Fruit fly (Drosophila melanogaster) whole organism, embryonic: ENCODE results near the gene Myo31DF.

ENCODE experiments used
- Abd-B ChIP-seq: fragments of 200-800 bp; sonication (Bioruptor generic); optimal IDR thresholded peaks from 2 replicates; lab custom pipeline; 2018; ENCODE audit warnings: missing biosample characterization, mild to moderate bottlenecking, missing genetic modification characterization, moderate library complexity
- Awh ChIP-seq: fragments of 200-800 bp; sonication (Bioruptor generic); IDR thresholded peaks from 2 replicates; pipeline ENCODE4, ENCODE4 v1.3.6; 2022; ENCODE audit warnings: missing biosample characterization, missing genetic modification characterization
- Bdp1 ChIP-seq: fragments of 200-800 bp; sonication (Bioruptor generic); optimal IDR thresholded peaks from 3 replicates; lab custom pipeline; 2016; ENCODE audit warnings: missing biosample characterization, missing genetic modification characterization
- CG10274 ChIP-seq: fragments of 200-800 bp; sonication (Bioruptor generic); optimal IDR thresholded peaks from 3 replicates; lab custom pipeline; 2017; ENCODE audit warnings: missing biosample characterization, mild to moderate bottlenecking, missing genetic modification characterization
- CG11695 ChIP-seq: fragments of 200-800 bp; sonication (Bioruptor generic); IDR thresholded peaks from 3 replicates; pipeline ENCODE4 v1.3.6; 2022; ENCODE audit warnings: missing biosample characterization, missing genetic modification characterization
- CG13296 ChIP-seq: fragments of 200-800 bp; sonication (Bioruptor generic); optimal IDR thresholded peaks from 3 replicates; lab custom pipeline; 2018; ENCODE audit warnings: missing biosample characterization, mild to moderate bottlenecking, missing genetic modification characterization
- CG13775 ChIP-seq: fragments of 200-800 bp; sonication (Bioruptor generic); optimal IDR thresholded peaks from 3 replicates; lab custom pipeline; 2017; ENCODE audit warnings: missing biosample characterization, mild to moderate bottlenecking, missing genetic modification characterization
- CG1529 ChIP-seq: fragments of 200-800 bp; sonication (Bioruptor generic); optimal IDR thresholded peaks from 3 replicates; lab custom pipeline; 2018; ENCODE audit warnings: missing biosample characterization, missing genetic modification characterization
- CG16813 ChIP-seq: fragments of 200-800 bp; sonication (Bioruptor generic); IDR thresholded peaks from 3 replicates; pipeline ENCODE4 v1.3.6; 2022; ENCODE audit warnings: missing biosample characterization, missing genetic modification characterization; ENCODE audit not compliant: partially characterized antibody
- CG17612 ChIP-seq: fragments of 200-800 bp; sonication (Bioruptor generic); IDR thresholded peaks from 2 replicates; pipeline ENCODE4 v1.3.6; 2022; ENCODE audit warnings: missing biosample characterization, missing genetic modification characterization
- CG2889 ChIP-seq: fragments of 200-800 bp; sonication (Bioruptor generic); IDR thresholded peaks from 3 replicates; pipeline ENCODE4 v1.3.6; 2022; ENCODE audit warnings: missing biosample characterization, missing genetic modification characterization
- CG31365 ChIP-seq: fragments of 200-800 bp; sonication (Bioruptor generic); optimal IDR thresholded peaks from 2 replicates; lab custom pipeline; 2018; ENCODE audit warnings: missing biosample characterization, mild to moderate bottlenecking, missing genetic modification characterization
- CG34422 ChIP-seq: fragments of 200-800 bp; sonication (Bioruptor generic); IDR thresholded peaks from 3 replicates; pipeline ENCODE4 v1.3.6; 2022; ENCODE audit warnings: missing biosample characterization, missing genetic modification characterization
- CG4707 ChIP-seq: fragments of 200-800 bp; sonication (Bioruptor generic); optimal IDR thresholded peaks from 2 replicates; lab custom pipeline; 2018; ENCODE audit warnings: missing biosample characterization, mild to moderate bottlenecking, missing genetic modification characterization, moderate library complexity
- CG6854 ChIP-seq: fragments of 200-800 bp; sonication (Bioruptor generic); optimal IDR thresholded peaks from 3 replicates; lab custom pipeline; 2017; ENCODE audit warnings: missing biosample characterization, mild to moderate bottlenecking, missing genetic modification characterization
- CG7963 ChIP-seq: fragments of 200-800 bp; sonication (Bioruptor generic); IDR thresholded peaks from 3 replicates; pipeline ENCODE4 v1.3.6; 2022; ENCODE audit warnings: missing biosample characterization, missing genetic modification characterization; ENCODE audit not compliant: partially characterized antibody
- CG8359 ChIP-seq: fragments of 200-800 bp; sonication (Bioruptor generic); optimal IDR thresholded peaks from 2 replicates; lab custom pipeline; 2017; ENCODE audit warnings: missing biosample characterization, mild to moderate bottlenecking, missing genetic modification characterization, borderline replicate concordance
- CG9727 ChIP-seq: fragments of 200-800 bp; sonication (Bioruptor generic); optimal IDR thresholded peaks from 3 replicates; lab custom pipeline; 2017; ENCODE audit warnings: missing biosample characterization, mild to moderate bottlenecking, missing genetic modification characterization
- Doc3 ChIP-seq: fragments of 200-800 bp; sonication (Bioruptor generic); IDR thresholded peaks from 3 replicates; pipeline ENCODE4 v1.3.6; 2022; ENCODE audit warnings: missing biosample characterization, missing genetic modification characterization; ENCODE audit not compliant: partially characterized antibody
- Drgx ChIP-seq: fragments of 200-800 bp; sonication (Bioruptor generic); IDR thresholded peaks from 2 replicates; pipeline ENCODE4 v1.3.6; 2022; ENCODE audit warnings: missing biosample characterization, missing genetic modification characterization
- Eip74EF ChIP-seq, 2 experiments: fragments of 200-800 bp in 1 of 2; fragments of >200 bp in 1 of 2; sonication (Bioruptor generic) in 1 of 2; optimal IDR thresholded peaks; 2 replicates each; lab custom pipeline; 2017 to 2019; ENCODE audit warnings: missing biosample characterization in 2 of 2, missing genetic modification characterization in 2 of 2, mild to moderate bottlenecking in 1 of 2, moderate library complexity in 1 of 2
- Ets97D ChIP-seq: fragments of 200-800 bp; sonication (Bioruptor generic); optimal IDR thresholded peaks from 3 replicates; lab custom pipeline; 2016; ENCODE audit warnings: missing biosample characterization, missing genetic modification characterization
- Fer1 ChIP-seq: fragments of 200-800 bp; sonication (Bioruptor generic); optimal IDR thresholded peaks from 2 replicates; lab custom pipeline; 2017; ENCODE audit warnings: missing biosample characterization, mild to moderate bottlenecking, missing genetic modification characterization
- GATAe ChIP-seq: fragments of 200-800 bp; sonication (Bioruptor generic); conservative IDR thresholded peaks from 2 replicates; pipeline ENCODE4 v1.3.6; 2022; ENCODE audit warnings: missing biosample characterization, missing genetic modification characterization
- Hr39 ChIP-seq: fragments of >200 bp; optimal IDR thresholded peaks from 2 replicates; lab custom pipeline; 2017
- Jarid2 ChIP-seq: fragments of 200-800 bp; sonication (Bioruptor generic); optimal IDR thresholded peaks from 3 replicates; lab custom pipeline; 2017; ENCODE audit warnings: mild to moderate bottlenecking, missing biosample characterization, missing genetic modification reagents, missing genetic modification characterization
- Kr ChIP-seq: fragments of 200-800 bp; sonication (Bioruptor generic); optimal IDR thresholded peaks from 2 replicates; lab custom pipeline; 2017; ENCODE audit warnings: missing biosample characterization, mild to moderate bottlenecking, missing genetic modification characterization
- Lpt ChIP-seq: fragments of >200 bp; optimal IDR thresholded peaks from 2 replicates; lab custom pipeline; 2018; ENCODE audit warnings: missing biosample characterization, missing genetic modification characterization
- Meics ChIP-seq: fragments of 200-800 bp; sonication (Bioruptor generic); optimal IDR thresholded peaks from 2 replicates; lab custom pipeline; 2017; ENCODE audit warnings: missing biosample characterization, mild to moderate bottlenecking, missing genetic modification characterization
- NFAT ChIP-seq: fragments of 200-800 bp; sonication (Bioruptor generic); IDR thresholded peaks from 2 replicates; pipeline ENCODE4 v1.3.6; 2022; ENCODE audit warnings: missing biosample characterization, missing genetic modification characterization
- Nf-YB ChIP-seq: fragments of 200-800 bp; sonication (Bioruptor generic); optimal IDR thresholded peaks from 3 replicates; lab custom pipeline; 2019; ENCODE audit warnings: missing biosample characterization, mild to moderate bottlenecking, missing genetic modification characterization, moderate library complexity
- al ChIP-seq: fragments of 200-800 bp; sonication (Bioruptor generic); IDR thresholded peaks from 2 replicates; pipeline ENCODE4 v1.3.6; 2022; ENCODE audit warnings: missing biosample characterization, missing genetic modification characterization
- bowl ChIP-seq: fragments of 200-800 bp; sonication (Bioruptor generic); IDR thresholded peaks from 2 replicates; pipeline ENCODE4 v1.3.6; 2022; ENCODE audit warnings: missing biosample characterization, missing genetic modification characterization
- cad ChIP-seq: fragments of >200 bp; optimal IDR thresholded peaks from 2 replicates; lab custom pipeline; 2017; ENCODE audit warnings: missing biosample characterization, missing genetic modification characterization
- ci ChIP-seq: fragments of 200-800 bp; sonication (Bioruptor generic); IDR thresholded peaks from 3 replicates; pipeline ENCODE4 v1.3.6; 2022; ENCODE audit warnings: missing biosample characterization, missing genetic modification characterization
- da ChIP-seq: fragments of 200-800 bp; sonication (Bioruptor generic); optimal IDR thresholded peaks from 2 replicates; lab custom pipeline; 2016; ENCODE audit warnings: missing biosample characterization, missing genetic modification characterization
- eve ChIP-seq, 2 experiments: fragments of >200 bp; optimal IDR thresholded peaks; 2 replicates each; lab custom pipeline; 2017; ENCODE audit warnings: missing biosample characterization in 2 of 2, missing genetic modification characterization in 2 of 2
- fd102C ChIP-seq: fragments of 200-800 bp; sonication (Bioruptor generic); optimal IDR thresholded peaks from 2 replicates; lab custom pipeline; 2018; ENCODE audit warnings: missing biosample characterization, mild to moderate bottlenecking, missing genetic modification characterization, moderate library complexity
- fru ChIP-seq: fragments of >200 bp; optimal IDR thresholded peaks from 2 replicates; lab custom pipeline; 2017
- gce ChIP-seq: fragments of 200-800 bp; sonication (Bioruptor generic); IDR thresholded peaks from 3 replicates; pipeline ENCODE4 v1.3.6; 2022; ENCODE audit warnings: missing biosample characterization, missing genetic modification characterization
- onecut ChIP-seq: fragments of 200-800 bp; sonication (Bioruptor generic); IDR thresholded peaks from 2 replicates; pipeline ENCODE4 v1.3.6; 2022; ENCODE audit warnings: missing biosample characterization, missing genetic modification characterization
- otp ChIP-seq: fragments of 200-800 bp; sonication (Bioruptor generic); IDR thresholded peaks from 3 replicates; pipeline ENCODE4, ENCODE4 v1.3.6; 2022; ENCODE audit warnings: missing biosample characterization, missing genetic modification characterization
- p53 ChIP-seq: fragments of 200-800 bp; sonication (Bioruptor generic); optimal IDR thresholded peaks from 2 replicates; lab custom pipeline; 2016; ENCODE audit warnings: missing biosample characterization, missing genetic modification characterization
- pan ChIP-seq, 4 experiments: fragments of >200 bp in 3 of 4; fragments of 200-800 bp in 1 of 4; sonication (Bioruptor generic) in 1 of 4; optimal IDR thresholded peaks in 3 of 4; IDR thresholded peaks in 1 of 4; 2 replicates each; pipeline versions ENCODE4 v1.3.6 to Lab custom; 2017 to 2022; ENCODE audit warnings: missing biosample characterization in 2 of 4, missing genetic modification characterization in 2 of 4, mixed read lengths in 1 of 4
- pho ChIP-seq: fragments of 200-800 bp; sonication (Bioruptor generic); optimal IDR thresholded peaks from 2 replicates; lab custom pipeline; 2016; ENCODE audit warnings: missing biosample characterization, missing genetic modification characterization
- repo ChIP-seq: fragments of 200-800 bp; sonication (Bioruptor generic); optimal IDR thresholded peaks from 2 replicates; lab custom pipeline; 2016; ENCODE audit warnings: missing biosample characterization, missing genetic modification characterization
- sd ChIP-seq: fragments of 200-800 bp; sonication (Bioruptor generic); optimal IDR thresholded peaks from 3 replicates; lab custom pipeline; 2018; ENCODE audit warnings: missing biosample characterization, mild to moderate bottlenecking, missing genetic modification characterization, moderate library complexity
- stc ChIP-seq: fragments of 200-800 bp; sonication (Bioruptor generic); IDR thresholded peaks from 2 replicates; pipeline ENCODE4 v1.3.6; 2022; ENCODE audit warnings: missing biosample characterization, missing genetic modification characterization
- tin ChIP-seq: fragments of 200-800 bp; sonication (Bioruptor generic); optimal IDR thresholded peaks from 3 replicates; lab custom pipeline; 2016; ENCODE audit warnings: missing biosample characterization, missing genetic modification characterization
- tll ChIP-seq, 2 experiments: fragments of 200-800 bp in 1 of 2; fragments of >200 bp in 1 of 2; sonication (Bioruptor generic) in 1 of 2; optimal IDR thresholded peaks; 2 replicates each; lab custom pipeline; 2017 to 2019; ENCODE audit warnings: missing biosample characterization in 2 of 2, missing genetic modification characterization in 2 of 2, mild to moderate bottlenecking in 1 of 2, moderate library complexity in 1 of 2
- wdn ChIP-seq: fragments of 200-800 bp; sonication (Bioruptor generic); IDR thresholded peaks from 2 replicates; pipeline ENCODE4 v1.3.6; 2022; ENCODE audit warnings: missing biosample characterization, missing genetic modification characterization

The Myo31DF gene

dm6 chr2L:10468388-10468787 lies 38.2 kb downstream of the Myo31DF start (continued):
- no peak for TF ChIP-seq da
- no peak for TF ChIP-seq eve (GFP tag; optimal IDR thresholded peaks at IDR 0.05; lab: Kevin White, UChicago)
- no peak for TF ChIP-seq Nf-YB (GFP tag; lab: Kevin White, UChicago)
- no peak for TF ChIP-seq GATAe (GFP tag; lab: Robert Waterston, UW)
- no peak for TF ChIP-seq CG31365 (tag; lab: Kevin White, UChicago)
- TF ChIP-seq Bdp1, result no peak
- no peak for TF ChIP-seq Lpt
- TF ChIP-seq Abd-B (GFP tag; lab: Kevin White, UChicago), result peak; percentile 35
- TF ChIP-seq repo (GFP tag; lab: Kevin White, UChicago), result no peak
- TF ChIP-seq Ets97D (GFP tag; lab: Kevin White, UChicago), result peak; percentile 1
- TF ChIP-seq CG13775 (GFP tag; lab: Kevin White, UChicago), result peak; percentile 30
- no peak for TF ChIP-seq sd
- no peak for TF ChIP-seq CG4707
- TF ChIP-seq Drgx (GFP tag; lab: Robert Waterston, UW), result peak; percentile 80
- TF ChIP-seq Meics, result peak; percentile 62
- TF ChIP-seq Kr (GFP tag; lab: Kevin White, UChicago), result no peak
- TF ChIP-seq onecut, result peak; percentile 38; the same call in 1 of the 2 replicates
- TF ChIP-seq Doc3 (GFP tag; lab: Robert Waterston, UW), result no peak
- TF ChIP-seq fd102C (GFP tag; lab: Kevin White, UChicago), result no peak
- TF ChIP-seq CG16813 (GFP tag; lab: Robert Waterston, UW), result no peak
- TF ChIP-seq CG1529 (GFP tag; lab: Kevin White, UChicago), result no peak
- peak; percentile 57 for TF ChIP-seq al
- TF ChIP-seq CG2889 (GFP tag; lab: Robert Waterston, UW), result 0 out of 3 replicates have a peak, but pooled peaks have one; percentile 45
- TF ChIP-seq CG7963 (GFP tag; lab: Robert Waterston, UW), result no peak
- TF ChIP-seq tin (GFP tag; lab: Kevin White, UChicago), result peak; percentile 34
- peak; percentile 26 for TF ChIP-seq CG9727 (GFP tag; lab: Kevin White, UChicago)
- TF ChIP-seq otp (GFP tag; lab: Robert Waterston, UW), result peak; percentile 26; the same call in 1 of the 3 replicates
- TF ChIP-seq CG34422 (GFP tag; lab: Robert Waterston, UW), result peak; percentile 73; the same call in 2 of the 3 replicates
- peak; percentile 6 for TF ChIP-seq pho
- no peak for TF ChIP-seq p53 (GFP tag; lab: Kevin White, UChicago)
- TF ChIP-seq Jarid2, result no peak
- no peak for TF ChIP-seq cad (GFP tag; lab: Kevin White, UChicago)
- TF ChIP-seq wdn (GFP tag; lab: Robert Waterston, UW), result no peak
- peak; percentile 78 for TF ChIP-seq NFAT (GFP tag; lab: Robert Waterston, UW)
- TF ChIP-seq Awh (GFP tag; lab: Robert Waterston, UW), result peak; percentile 58
- no peak for TF ChIP-seq tll (GFP tag; optimal IDR thresholded peaks at IDR 0.05; lab: Kevin White, UChicago)
- no peak for TF ChIP-seq fru (lab: Kevin White, UChicago)
- TF ChIP-seq Eip74EF (GFP tag; optimal IDR thresholded peaks at IDR 0.05; lab: Kevin White, UChicago), result peak in 1 of 2 experiments; percentile 3
- TF ChIP-seq stc (GFP tag; lab: Robert Waterston, UW), result 0 out of 2 replicates have a peak, but pooled peaks have one; percentile 24
- TF ChIP-seq CG10274 (GFP tag; lab: Kevin White, UChicago), result no peak
- TF ChIP-seq CG17612 (GFP tag; lab: Robert Waterston, UW), result peak; percentile 43; the same call in 1 of the 2 replicates
- TF ChIP-seq Fer1, result peak; percentile 63
- no peak for TF ChIP-seq Hr39 (lab: Kevin White, UChicago)
- TF ChIP-seq CG11695, result peak; percentile 41; the same call in 1 of the 3 replicates
- no peak for TF ChIP-seq CG6854
- TF ChIP-seq ci, result peak; percentile 75; the same call in 2 of the 3 replicates
- TF ChIP-seq CG13296 (GFP tag; lab: Kevin White, UChicago), result peak; percentile 52
- peak; percentile 28; the same call in 1 of the 2 replicates for TF ChIP-seq bowl (GFP tag; lab: Robert Waterston, UW)
- no peak for TF ChIP-seq pan (optimal IDR thresholded peaks at IDR 0.05; lab: Kevin White, UChicago)
- peak in 1 of 2 experiments; percentile 71 for TF ChIP-seq pan (GFP tag; optimal IDR thresholded peaks at IDR 0.05 in 1 of 2, IDR thresholded peaks at IDR 0.05 in 1 of 2)
- peak; percentile 45; the same call in 1 of the 3 replicates for TF ChIP-seq gce (GFP tag; lab: Robert Waterston, UW)
- no peak for TF ChIP-seq CG8359 (GFP tag; lab: Kevin White, UChicago)
